Worm (Caenorhabditis elegans): ENCODE results near the gene R05D8.9.

The R05D8.9 gene

DNA sequence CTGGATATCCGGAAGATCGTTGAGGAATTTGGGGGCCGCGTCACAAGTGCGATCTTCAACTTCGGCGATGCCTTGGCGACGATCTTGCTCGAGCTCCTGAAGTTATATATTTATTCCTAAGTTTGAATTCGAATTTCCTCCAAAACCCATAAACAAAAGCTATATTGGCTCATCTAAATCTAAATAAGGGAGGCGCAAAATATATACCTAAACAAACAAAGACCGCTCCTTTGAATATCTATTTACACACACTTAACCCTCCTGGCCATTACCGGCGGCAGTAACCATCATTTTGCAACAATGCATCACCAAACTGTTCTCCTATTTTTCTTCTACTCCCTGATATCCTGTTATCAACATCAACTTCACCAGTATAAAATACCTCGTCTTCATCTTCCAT is 28.6 kb upstream of the R05D8.9 start, which contains the start of gene F54E2.2:
F54E2.2 (plus strand) TSS at position 301 of the 400 bp plus-strand sequence.
- no peak for TF ChIP-seq blmp-1 (tag; optimal IDR thresholded peaks at IDR 0.05; ENCODE audit: insufficient read depth)
- TF ChIP-seq alr-1 (tag; optimal IDR thresholded peaks at IDR 0.05), result no peak
- no peak for TF ChIP-seq nhr-11 (tag; optimal IDR thresholded peaks at IDR 0.05)
- TF ChIP-seq egl-27 (tag; optimal IDR thresholded peaks at IDR 0.05), result no peak
- no peak for TF ChIP-seq fos-1 (tag; optimal IDR thresholded peaks at IDR 0.05)
- TF ChIP-seq ztf-11 (tag; optimal IDR thresholded peaks at IDR 0.05), result no peak
- TF ChIP-seq lin-11 (tag; optimal IDR thresholded peaks at IDR 0.05), result no peak
- no peak for TF ChIP-seq unc-39 (tag; optimal IDR thresholded peaks at IDR 0.05)
- TF ChIP-seq Y55F3AM.14 (GFP tag; optimal IDR thresholded peaks at IDR 0.05), result no peak
- TF ChIP-seq mdl-1 (tag; optimal IDR thresholded peaks at IDR 0.05), result no peak
- TF ChIP-seq nhr-77 (tag; optimal IDR thresholded peaks at IDR 0.05), result no peak

DNA sequence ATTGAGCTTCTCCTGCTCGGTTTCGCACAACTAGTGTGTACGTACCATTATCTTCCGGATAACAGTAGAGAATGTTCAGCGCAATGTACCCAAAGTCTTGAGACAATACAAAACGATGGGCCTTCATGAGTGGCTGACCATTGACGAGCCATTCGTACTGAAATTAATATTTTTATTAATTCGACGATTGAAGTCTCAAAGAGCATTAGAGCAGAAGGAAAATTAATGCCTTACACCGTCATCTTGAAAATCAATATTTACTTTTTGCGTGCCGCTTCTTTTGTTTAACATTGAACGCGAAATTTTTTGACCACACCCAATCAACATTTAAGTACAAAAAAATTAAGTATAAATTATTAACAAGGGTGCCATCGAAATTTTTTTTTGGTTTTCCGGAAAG is 25.6 kb upstream of the R05D8.9 start:
- no peak for TF ChIP-seq unc-62 (GFP tag; optimal IDR thresholded peaks at IDR 0.05)
- no peak for TF ChIP-seq egl-27 (tag; optimal IDR thresholded peaks at IDR 0.05)
- no peak for TF ChIP-seq nhr-77 (tag; optimal IDR thresholded peaks at IDR 0.05)
- TF ChIP-seq ztf-1 (GFP tag; conservative IDR thresholded peaks at IDR 0.05), result no peak
- no peak for TF ChIP-seq sma-9 (GFP tag; optimal IDR thresholded peaks at IDR 0.05)
- TF ChIP-seq sma-9 (tag; optimal IDR thresholded peaks at IDR 0.05), result no peak
- TF ChIP-seq lin-13 (GFP tag; optimal IDR thresholded peaks at IDR 0.05), result no peak
- no peak for TF ChIP-seq nhr-129 (tag; optimal IDR thresholded peaks at IDR 0.05)
- no peak for TF ChIP-seq nhr-25 (tag; optimal IDR thresholded peaks at IDR 0.05)
- no peak for TF ChIP-seq lsy-2 (tag; optimal IDR thresholded peaks at IDR 0.05)
- no peak for TF ChIP-seq nhr-10 (tag; optimal IDR thresholded peaks at IDR 0.05)
- no peak for TF ChIP-seq fos-1 (tag; optimal IDR thresholded peaks at IDR 0.05)
- no peak for TF ChIP-seq ztf-4 (tag; optimal IDR thresholded peaks at IDR 0.05)

DNA sequence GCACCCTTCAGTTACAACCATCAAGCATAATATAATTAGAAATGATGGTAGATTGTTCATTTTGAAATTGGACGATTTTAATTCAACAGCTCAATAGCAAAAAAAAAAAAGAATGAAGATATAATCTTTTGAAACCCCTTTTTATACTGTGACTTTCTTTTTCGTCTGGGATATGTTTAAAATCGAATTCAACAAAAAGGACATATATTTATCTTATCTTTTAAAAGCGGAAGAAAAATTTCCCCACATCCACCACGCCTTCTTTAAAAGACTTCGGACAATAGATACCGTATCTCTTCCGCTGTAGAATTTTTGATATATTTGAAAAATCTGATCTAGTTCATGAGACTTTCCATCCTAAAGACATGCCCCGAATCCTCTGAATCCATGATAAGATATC is 13.4 kb upstream of the R05D8.9 start, which contains the start of gene R05D8.11:
R05D8.11 (minus strand) TSS at position 101 of the 400 bp plus-strand sequence.
- TF ChIP-seq R02D3.7 (tag; optimal IDR thresholded peaks at IDR 0.05) (no peak), ztf-11 (tag; optimal IDR thresholded peaks at IDR 0.05) (no peak), nhr-237 (tag; optimal IDR thresholded peaks at IDR 0.05) (no peak)

DNA sequence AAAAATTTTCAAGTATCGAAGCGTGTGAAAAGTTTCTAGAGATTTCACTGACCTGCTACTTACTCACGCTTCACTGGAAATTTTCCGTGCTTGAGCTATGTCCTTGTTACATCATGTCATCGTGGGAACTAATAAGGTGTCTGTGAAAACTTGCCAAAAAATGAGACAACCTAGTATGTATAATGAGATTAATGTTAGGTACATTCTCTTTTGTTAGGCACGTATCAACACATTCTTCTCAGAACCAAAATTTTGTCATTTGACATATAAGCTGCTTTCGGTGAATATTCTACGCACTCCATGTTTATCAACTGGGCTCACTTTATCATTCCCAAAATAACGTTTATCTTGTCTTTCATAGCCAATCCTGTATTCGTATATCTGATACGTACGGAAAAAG is 6.7 kb upstream of the R05D8.9 start, which contains the start of gene srj-18:
srj-18 (plus strand) TSS at position 301 of the 400 bp plus-strand sequence.
- no peak for TF ChIP-seq mab-5 (tag; optimal IDR thresholded peaks at IDR 0.05)
- TF ChIP-seq unc-62 (GFP tag; optimal IDR thresholded peaks at IDR 0.05), result no peak
- TF ChIP-seq sem-4 (tag; optimal IDR thresholded peaks at IDR 0.05), result no peak
- TF ChIP-seq nhr-25 (tag; optimal IDR thresholded peaks at IDR 0.05), result no peak
- TF ChIP-seq nhr-6 (tag; optimal IDR thresholded peaks at IDR 0.05), result no peak
- no peak for TF ChIP-seq ZK546.5 (tag; optimal IDR thresholded peaks at IDR 0.05)

DNA sequence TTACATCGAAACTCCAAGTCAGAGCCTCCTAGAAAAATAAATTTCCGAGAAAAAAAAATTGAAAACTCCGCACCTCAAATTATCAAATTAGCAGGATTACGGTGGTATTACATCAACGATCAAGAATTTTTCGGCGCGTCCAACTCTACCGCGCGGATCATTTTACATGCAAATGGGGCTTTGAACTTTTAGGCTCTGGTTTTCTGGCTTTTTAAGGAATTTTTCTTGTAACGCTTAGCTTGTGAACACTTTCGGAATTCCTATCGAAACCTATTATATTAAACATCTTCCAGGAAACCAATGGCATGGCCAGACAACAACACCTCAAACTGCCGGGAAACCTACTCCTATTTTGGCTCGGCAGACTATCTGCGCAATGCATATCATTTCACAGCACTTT is 4.2 kb upstream of the R05D8.9 start, which contains the start of gene srh-56:
srh-56 (plus strand) TSS at position 301 of the 400 bp plus-strand sequence.
- no peak for TF ChIP-seq lin-11 (tag; optimal IDR thresholded peaks at IDR 0.05)
- no peak for TF ChIP-seq elt-1 (tag; optimal IDR thresholded peaks at IDR 0.05)
- no peak for TF ChIP-seq ZK546.5 (tag; optimal IDR thresholded peaks at IDR 0.05)
- no peak for TF ChIP-seq mdl-1 (tag; optimal IDR thresholded peaks at IDR 0.05)
- TF ChIP-seq sma-9 (GFP tag; optimal IDR thresholded peaks at IDR 0.05), result no peak
- TF ChIP-seq sma-9 (tag; optimal IDR thresholded peaks at IDR 0.05), result no peak
- TF ChIP-seq ztf-4 (tag; optimal IDR thresholded peaks at IDR 0.05), result no peak
- no peak for TF ChIP-seq skn-1 (tag; optimal IDR thresholded peaks at IDR 0.05)
- TF ChIP-seq mab-5 (tag; optimal IDR thresholded peaks at IDR 0.05), result no peak
- TF ChIP-seq blmp-1 (tag; optimal IDR thresholded peaks at IDR 0.05; ENCODE audit: insufficient read depth), result no peak
- no peak for TF ChIP-seq dmd-4 (tag; optimal IDR thresholded peaks at IDR 0.05)
- TF ChIP-seq ceh-16 (tag; optimal IDR thresholded peaks at IDR 0.05), result no peak
- TF ChIP-seq fos-1 (tag; optimal IDR thresholded peaks at IDR 0.05), result no peak
- no peak for TF ChIP-seq nhr-6 (tag; optimal IDR thresholded peaks at IDR 0.05)
- TF ChIP-seq nhr-129 (tag; optimal IDR thresholded peaks at IDR 0.05), result no peak
- no peak for TF ChIP-seq nhr-25 (tag; optimal IDR thresholded peaks at IDR 0.05)
- no peak for TF ChIP-seq egl-27 (tag; optimal IDR thresholded peaks at IDR 0.05)
- no peak for TF ChIP-seq ztf-11 (tag; optimal IDR thresholded peaks at IDR 0.05)
- no peak for TF ChIP-seq sem-4 (tag; optimal IDR thresholded peaks at IDR 0.05)
- TF ChIP-seq lin-13 (GFP tag; optimal IDR thresholded peaks at IDR 0.05), result no peak

DNA sequence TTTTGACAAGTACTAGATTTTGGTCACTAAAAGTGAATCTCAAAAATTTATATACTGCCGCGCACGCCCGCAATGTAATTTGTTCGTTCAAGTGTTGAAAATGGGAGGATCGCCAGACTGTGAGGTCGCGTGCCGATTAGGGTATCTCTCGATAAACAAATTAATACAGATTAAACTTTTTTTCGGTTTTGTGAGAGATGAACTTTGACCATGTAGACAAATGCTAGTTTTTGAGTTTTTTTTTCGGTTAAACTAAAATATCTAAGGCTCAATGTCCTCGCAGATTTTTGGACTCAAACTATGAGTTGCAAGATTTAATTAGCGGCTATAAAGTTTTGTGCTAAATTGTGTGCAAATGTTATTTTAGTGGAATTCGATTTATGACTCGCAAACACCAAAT is 2.4 kb upstream of the R05D8.9 start, which contains the start of gene dhs-15:
dhs-15 (minus strand) TSS at position 101 of the 400 bp plus-strand sequence.
- TF ChIP-seq mbf-1 (tag; optimal IDR thresholded peaks at IDR 0.05), result no peak
- no peak for TF ChIP-seq ama-1 (optimal IDR thresholded peaks at IDR 0.05)
- no peak for TF ChIP-seq R02D3.7 (tag; optimal IDR thresholded peaks at IDR 0.05)
- no peak for TF ChIP-seq nhr-11 (tag; optimal IDR thresholded peaks at IDR 0.05)
- TF ChIP-seq unc-62 (GFP tag; optimal IDR thresholded peaks at IDR 0.05), result no peak
- no peak for TF ChIP-seq ztf-11 (tag; optimal IDR thresholded peaks at IDR 0.05)
- no peak for TF ChIP-seq snpc-4 (tag; optimal IDR thresholded peaks at IDR 0.05)
- TF ChIP-seq sma-9 (GFP tag; optimal IDR thresholded peaks at IDR 0.05), result no peak
- TF ChIP-seq sma-9 (tag; optimal IDR thresholded peaks at IDR 0.05), result no peak
- TF ChIP-seq aly-2 (tag; optimal IDR thresholded peaks at IDR 0.05), result no peak
- TF ChIP-seq elt-3 (tag; optimal IDR thresholded peaks at IDR 0.05), result no peak
- TF ChIP-seq mdl-1 (tag; optimal IDR thresholded peaks at IDR 0.05), result no peak
- TF ChIP-seq nhr-23 (tag; optimal IDR thresholded peaks at IDR 0.05), result no peak
- TF ChIP-seq lin-13 (GFP tag; optimal IDR thresholded peaks at IDR 0.05), result no peak
